Worm (Caenorhabditis elegans) whole organism, late embryonic: Measurements from ENCODE around the gene pho-9.

ENCODE experiments used
- ama-1 ChIP-seq: fragments of 150-350 bp; optimal IDR thresholded peaks from 2 replicates; lab custom pipeline; 2014
- che-1 ChIP-seq: sonication (generic microtip); optimal IDR thresholded peaks from 2 replicates; lab custom pipeline; 2016; ENCODE audit warnings: mild to moderate bottlenecking, missing genetic modification characterization, missing compliant biosample characterization
- elt-4 ChIP-seq: sonication (generic microtip); optimal IDR thresholded peaks from 2 replicates; lab custom pipeline; 2016; ENCODE audit warnings: missing genetic modification characterization, missing compliant biosample characterization
- ets-4 ChIP-seq: sonication (generic microtip); optimal IDR thresholded peaks from 2 replicates; lab custom pipeline; 2016; ENCODE audit warnings: missing genetic modification characterization, missing compliant biosample characterization
- hlh-8 ChIP-seq: sonication (generic microtip); optimal IDR thresholded peaks from 2 replicates; lab custom pipeline; 2016; ENCODE audit warnings: missing genotype, missing genetic modification characterization, missing compliant biosample characterization
- lin-11 ChIP-seq: fragments of 200-800 bp; sonication (Bioruptor generic); optimal IDR thresholded peaks from 2 replicates; lab custom pipeline; 2018; ENCODE audit warnings: mild to moderate bottlenecking, missing genetic modification characterization, missing compliant biosample characterization
- nfya-1 ChIP-seq: sonication (generic microtip); optimal IDR thresholded peaks from 2 replicates; lab custom pipeline; 2017; ENCODE audit warnings: missing genetic modification characterization, mild to moderate bottlenecking, missing compliant biosample characterization, antibody characterized with exemption, moderate library complexity
- nhr-11 ChIP-seq: fragments of 150-350 bp; optimal IDR thresholded peaks from 2 replicates; lab custom pipeline; 2014; ENCODE audit warnings: missing biosample characterization, missing genetic modification characterization
- pha-4 ChIP-seq: fragments of 150-350 bp; optimal IDR thresholded peaks from 2 replicates; lab custom pipeline; 2018; ENCODE audit warnings: missing biosample characterization, missing genetic modification reagents, missing genetic modification characterization
- tbx-2 ChIP-seq: sonication (generic microtip); optimal IDR thresholded peaks from 2 replicates; lab custom pipeline; 2016; ENCODE audit warnings: missing genetic modification characterization, missing compliant biosample characterization
- unc-86 ChIP-seq: sonication (generic microtip); optimal IDR thresholded peaks from 2 replicates; lab custom pipeline; 2016; ENCODE audit warnings: missing genetic modification characterization, missing compliant biosample characterization

DNA sequence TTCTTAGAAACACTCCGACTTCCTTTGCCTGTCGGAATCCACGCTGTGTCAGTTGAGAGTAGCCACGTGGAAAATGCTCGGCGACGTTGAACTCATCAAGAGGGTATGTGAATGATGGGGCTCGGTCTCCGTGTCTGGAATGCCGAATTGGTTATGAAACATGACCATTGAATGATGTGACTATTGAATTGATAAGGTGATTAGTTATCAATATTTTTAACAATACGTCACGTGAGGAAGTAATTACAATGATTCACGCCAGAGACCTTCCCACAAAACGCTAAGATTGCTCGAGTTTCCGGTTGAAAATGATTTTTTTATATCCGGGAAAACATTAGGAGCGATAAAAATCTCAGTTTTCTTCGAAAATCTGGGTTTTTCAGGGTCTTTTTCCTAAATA, 1.3 kb downstream of the pho-9 start:
- TF ChIP-seq nhr-11 (tag; lab: Kevin White, UChicago): no peak
- TF ChIP-seq tbx-2 (tag; lab: Kevin White, UChicago): no peak
- no peak for TF ChIP-seq nfya-1
- TF ChIP-seq lin-11 (tag; lab: Kevin White, UChicago): no peak
- TF ChIP-seq che-1 (tag; lab: Kevin White, UChicago): no peak
- no peak for TF ChIP-seq hlh-8
- TF ChIP-seq pha-4 (tag; lab: Kevin White, UChicago): no peak
- no peak for TF ChIP-seq ets-4
- TF ChIP-seq elt-4 (tag; lab: Kevin White, UChicago): no peak
- TF ChIP-seq ama-1: no peak
- TF ChIP-seq unc-86 (tag; lab: Kevin White, UChicago): no peak
